Worm (Caenorhabditis elegans): ENCODE data around the gene sym-1.

The sym-1 gene

DNA sequence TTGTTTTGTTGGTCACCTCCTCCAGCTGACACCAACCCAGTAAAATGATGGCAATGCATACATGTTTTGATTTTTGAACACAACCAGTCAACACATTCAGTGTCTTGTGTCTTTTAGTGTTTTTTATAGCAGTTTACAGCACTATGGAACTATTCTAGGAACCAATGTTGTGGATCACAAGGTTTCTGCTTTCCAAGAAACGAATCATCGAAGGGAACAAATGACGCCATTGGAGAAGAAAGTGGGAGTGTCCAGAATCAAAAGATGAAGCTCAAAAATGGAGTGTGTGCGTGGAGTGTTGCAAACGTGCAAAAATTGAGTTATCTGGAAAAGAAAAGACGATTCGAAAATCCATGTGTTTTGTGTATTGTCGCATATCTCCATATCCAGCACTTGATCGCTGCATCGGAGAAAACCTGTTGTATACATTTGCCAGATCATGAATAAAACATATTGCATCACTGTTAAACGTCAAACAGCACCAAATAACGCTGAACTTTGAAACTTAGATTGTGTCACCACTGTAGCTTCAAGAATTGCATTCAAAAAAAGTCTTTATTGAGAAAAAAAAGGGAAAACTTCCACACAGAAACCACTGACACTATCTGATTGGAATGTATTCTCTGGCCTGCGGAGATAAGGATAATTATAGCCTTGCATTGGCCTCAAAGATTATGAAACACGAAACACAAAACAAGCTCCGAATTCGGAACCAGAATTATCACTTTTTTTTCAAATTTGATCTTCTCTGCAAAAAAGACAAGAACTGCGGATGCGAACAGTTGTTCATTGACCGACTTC lies 18.9 kb upstream of the sym-1 start (continued):
- no peak for TF ChIP-seq aly-2 (tag; optimal IDR thresholded peaks at IDR 0.05)
- TF ChIP-seq lin-35 (GFP tag; optimal IDR thresholded peaks at IDR 0.05) = no peak
- TF ChIP-seq vab-15 (tag; optimal IDR thresholded peaks at IDR 0.05) = no peak
- TF ChIP-seq lin-15B (tag; optimal IDR thresholded peaks at IDR 0.05) = no peak
- peak; percentile 8 for TF ChIP-seq fos-1 (tag; optimal IDR thresholded peaks at IDR 0.05)
- TF ChIP-seq nhr-28 (tag; optimal IDR thresholded peaks at IDR 0.05) = no peak
- TF ChIP-seq nhr-47 (tag; optimal IDR thresholded peaks at IDR 0.05) = peak; percentile 96
- peak; percentile 39 for TF ChIP-seq irx-1 (tag; optimal IDR thresholded peaks at IDR 0.05)
- no peak for TF ChIP-seq tlp-1 (tag; optimal IDR thresholded peaks at IDR 0.05)
- TF ChIP-seq sptf-1 (tag; optimal IDR thresholded peaks at IDR 0.05) = no peak
- no peak for TF ChIP-seq tbx-2 (tag; optimal IDR thresholded peaks at IDR 0.05)
- no peak for TF ChIP-seq snpc-4 (tag; optimal IDR thresholded peaks at IDR 0.05)
- TF ChIP-seq ceh-88 (GFP tag; IDR thresholded peaks at IDR 0.05) = no peak
- TF ChIP-seq blmp-1 (tag; optimal IDR thresholded peaks at IDR 0.05) = peak; percentile 73
- no peak for TF ChIP-seq aha-1 (tag; optimal IDR thresholded peaks at IDR 0.05)
- TF ChIP-seq ceh-63 (GFP tag; optimal IDR thresholded peaks at IDR 0.05) = no peak
- TF ChIP-seq ets-5 (GFP tag; IDR thresholded peaks at IDR 0.05) = no peak
- TF ChIP-seq unc-30 (tag; optimal IDR thresholded peaks at IDR 0.05) = no peak
- TF ChIP-seq zip-4 (GFP tag; optimal IDR thresholded peaks at IDR 0.05) = peak; percentile 25
- no peak for TF ChIP-seq ama-1 (optimal IDR thresholded peaks at IDR 0.05)
- peak; percentile 70 for TF ChIP-seq nhr-20 (tag; optimal IDR thresholded peaks at IDR 0.05)
- no peak for TF ChIP-seq mab-9 (GFP tag; IDR thresholded peaks at IDR 0.05)
- peak; percentile 82 for TF ChIP-seq lin-14 (GFP tag; optimal IDR thresholded peaks at IDR 0.05)
- TF ChIP-seq C04F5.9 (tag; optimal IDR thresholded peaks at IDR 0.05) = no peak
- TF ChIP-seq lin-13 (GFP tag; optimal IDR thresholded peaks at IDR 0.05) = peak; percentile 67
- peak in 2 of 6 experiments; percentile 6 to 35 for TF ChIP-seq elt-3 (tag; optimal IDR thresholded peaks at IDR 0.05)
- no peak for TF ChIP-seq C34B4.2 (tag; optimal IDR thresholded peaks at IDR 0.05)
- TF ChIP-seq alr-1 (tag; optimal IDR thresholded peaks at IDR 0.05; ENCODE audit: borderline replicate concordance) = no peak
- TF ChIP-seq hlh-17 (GFP tag; optimal IDR thresholded peaks at IDR 0.05; ENCODE audit: borderline replicate concordance) = no peak
- peak; percentile 61 for TF ChIP-seq ceh-8 (GFP tag; optimal IDR thresholded peaks at IDR 0.05)
- peak; percentile 87 for TF ChIP-seq pax-3 (tag; optimal IDR thresholded peaks at IDR 0.05)
- TF ChIP-seq nhr-90 (tag; optimal IDR thresholded peaks at IDR 0.05; ENCODE audit: poor library complexity) = no peak
- peak; percentile 99 for TF ChIP-seq fkh-8 (tag; optimal IDR thresholded peaks at IDR 0.05)
- no peak for TF ChIP-seq unc-98 (GFP tag; IDR thresholded peaks at IDR 0.05)
- TF ChIP-seq nhr-77 (tag; optimal IDR thresholded peaks at IDR 0.05) = peak; percentile 34
- peak; percentile 86 for TF ChIP-seq ztf-4 (tag; optimal IDR thresholded peaks at IDR 0.05)
- TF ChIP-seq ces-1 (GFP tag; optimal IDR thresholded peaks at IDR 0.05) = no peak
- TF ChIP-seq nhr-11 (tag; optimal IDR thresholded peaks at IDR 0.05) = peak; percentile 81
- no peak for TF ChIP-seq lin-39 (tag; optimal IDR thresholded peaks at IDR 0.05)
- no peak for TF ChIP-seq nhr-12 (tag; optimal IDR thresholded peaks at IDR 0.05)
- peak; percentile 68 for TF ChIP-seq nhr-19 (GFP tag; conservative IDR thresholded peaks at IDR 0.05)
- no peak for TF ChIP-seq unc-130 (tag; optimal IDR thresholded peaks at IDR 0.05)
- no peak for TF ChIP-seq ztf-11 (tag; optimal IDR thresholded peaks at IDR 0.05)
- peak; percentile 88 for TF ChIP-seq mef-2 (tag; optimal IDR thresholded peaks at IDR 0.05)
- peak; percentile 60 for TF ChIP-seq xbp-1 (tag; optimal IDR thresholded peaks at IDR 0.05)
- no peak for TF ChIP-seq isw-1 (GFP tag; IDR thresholded peaks at IDR 0.05)
- TF ChIP-seq F16B12.6 (tag; optimal IDR thresholded peaks at IDR 0.05) = no peak
- TF ChIP-seq sup-37 (GFP tag; optimal IDR thresholded peaks at IDR 0.05) = no peak
- no peak for TF ChIP-seq pqm-1 (tag; optimal IDR thresholded peaks at IDR 0.05)
- TF ChIP-seq fkh-10 (GFP tag; optimal IDR thresholded peaks at IDR 0.05) = peak; percentile 75
- TF ChIP-seq C16A3.4 (tag; optimal IDR thresholded peaks at IDR 0.05) = no peak
- TF ChIP-seq lsy-2 (tag; optimal IDR thresholded peaks at IDR 0.05) = peak in 1 of 2 experiments; percentile 72
- peak; percentile 56 for TF ChIP-seq hlh-4 (tag; optimal IDR thresholded peaks at IDR 0.05)
